Fruit fly (Drosophila melanogaster): ENCODE measurements around the gene CG43127.

- TF ChIP-seq CTCF (optimal IDR thresholded peaks at IDR 0.05) (no peak), CG8478 (optimal IDR thresholded peaks at IDR 0.05) (no peak)
Measured at dm6 chr3L:10625499-10625898, at the start of gene CG43127.
